Worm (Caenorhabditis elegans) whole organism, L4 larva: ENCODE data around the gene F21C10.7.
A peak's percentile ranks its signal among the peaks of the same experiment; 100 is the strongest.

Experiments used
- D1046.2 ChIP-seq: fragments of 200-800 bp; sonication (Bioruptor generic); IDR thresholded peaks from 2 replicates; pipeline ENCODE4 v1.3.6; 2022; ENCODE audit warnings: missing genetic modification characterization, missing compliant biosample characterization
- F10B5.3 ChIP-seq: sonication (generic microtip); optimal IDR thresholded peaks from 2 replicates; lab custom pipeline; 2016; ENCODE audit warnings: mild to moderate bottlenecking, missing genetic modification characterization, missing compliant biosample characterization
- F37D6.2 ChIP-seq: sonication (generic microtip); optimal IDR thresholded peaks from 2 replicates; lab custom pipeline; 2016; ENCODE audit warnings: mild to moderate bottlenecking, missing genetic modification characterization, missing compliant biosample characterization
- T26A8.4 ChIP-seq: fragments of 200-800 bp; sonication (Bioruptor generic); IDR thresholded peaks from 2 replicates; pipeline ENCODE4 v1.3.6; 2022; ENCODE audit warnings: missing genetic modification characterization, missing compliant biosample characterization
- Y48G9A.11 ChIP-seq: fragments of 200-800 bp; sonication (Bioruptor generic); IDR thresholded peaks from 2 replicates; pipeline ENCODE4 v1.3.6; 2022; ENCODE audit warnings: missing genetic modification reagents, missing genetic modification characterization, missing compliant biosample characterization
- ZK337.2 ChIP-seq: fragments of 200-800 bp; sonication (Bioruptor generic); IDR thresholded peaks from 2 replicates; pipeline ENCODE4 v1.3.6; 2022; ENCODE audit warnings: missing genetic modification reagents, missing genetic modification characterization, missing compliant biosample characterization
- ZK546.5 ChIP-seq, 2 experiments: sonication (generic microtip); optimal IDR thresholded peaks; 2 replicates each; lab custom pipeline; 2017; ENCODE audit warnings: missing biosample characterization in 2 of 2, missing genetic modification characterization in 2 of 2
- aly-2 ChIP-seq: sonication (generic microtip); optimal IDR thresholded peaks from 2 replicates; lab custom pipeline; 2018; ENCODE audit warnings: missing biosample characterization, missing genetic modification characterization
- ama-1 ChIP-seq: fragments of 150-350 bp; optimal IDR thresholded peaks from 2 replicates; lab custom pipeline; 2014; ENCODE audit warnings: inconsistent platforms, mixed read lengths
- ceh-20 ChIP-seq: fragments of 200-800 bp; sonication (Bioruptor generic); IDR thresholded peaks from 2 replicates; pipeline ENCODE4 v1.3.6; 2022; ENCODE audit warnings: missing genetic modification reagents, missing genetic modification characterization, missing compliant biosample characterization
- ceh-32 ChIP-seq: sonication (generic microtip); optimal IDR thresholded peaks from 2 replicates; lab custom pipeline; 2016; ENCODE audit warnings: mild to moderate bottlenecking, missing genetic modification characterization, missing compliant biosample characterization; ENCODE audit not compliant: poor library complexity
- ceh-62 ChIP-seq: sonication (generic microtip); optimal IDR thresholded peaks from 2 replicates; lab custom pipeline; 2017; ENCODE audit warnings: missing biosample characterization, missing genetic modification characterization
- ces-1 ChIP-seq: fragments of 150-350 bp; sonication (generic microtip); optimal IDR thresholded peaks from 4 replicates; lab custom pipeline; 2014; ENCODE audit warnings: missing biosample characterization, missing genetic modification reagents, missing genetic modification characterization
- cey-2 ChIP-seq: sonication (generic microtip); optimal IDR thresholded peaks from 3 replicates; lab custom pipeline; 2017; ENCODE audit warnings: missing genetic modification characterization, mild to moderate bottlenecking, missing compliant biosample characterization, antibody characterized with exemption, borderline replicate concordance; ENCODE audit not compliant: insufficient read depth
- daf-19 ChIP-seq: fragments of 200-800 bp; sonication (Bioruptor generic); conservative IDR thresholded peaks from 2 replicates; pipeline ENCODE4 v1.3.6; 2022; ENCODE audit warnings: missing genetic modification characterization, missing compliant biosample characterization
- dmd-6 ChIP-seq: fragments of 200-800 bp; sonication (Bioruptor generic); IDR thresholded peaks from 2 replicates; pipeline ENCODE4 v1.3.6; 2022; ENCODE audit warnings: missing genetic modification reagents, missing genetic modification characterization, missing compliant biosample characterization
- dpl-1 ChIP-seq: fragments of 150-350 bp; optimal IDR thresholded peaks from 2 replicates; lab custom pipeline; 2014; ENCODE audit warnings: missing biosample characterization, missing genetic modification reagents, missing genetic modification characterization
- duxl-1 ChIP-seq: sonication (generic microtip); optimal IDR thresholded peaks from 2 replicates; lab custom pipeline; 2016; ENCODE audit warnings: mild to moderate bottlenecking, missing genetic modification characterization, moderate library complexity, missing compliant biosample characterization; ENCODE audit not compliant: poor library complexity
- dve-1 ChIP-seq: sonication (generic microtip); optimal IDR thresholded peaks from 2 replicates; lab custom pipeline; 2017; ENCODE audit warnings: antibody characterized with exemption, mild to moderate bottlenecking, missing genetic modification characterization, missing compliant biosample characterization; ENCODE audit not compliant: insufficient read depth
- egl-43 ChIP-seq: fragments of 200-800 bp; sonication (Bioruptor generic); IDR thresholded peaks from 2 replicates; pipeline ENCODE4 v1.3.6; 2022; ENCODE audit warnings: missing genetic modification reagents, missing genetic modification characterization, missing compliant biosample characterization
- fkh-10 ChIP-seq: fragments of 150-350 bp; optimal IDR thresholded peaks from 2 replicates; lab custom pipeline; 2014; ENCODE audit warnings: missing biosample characterization, missing genetic modification reagents, missing genetic modification characterization
- fos-1 ChIP-seq: fragments of 150-350 bp; optimal IDR thresholded peaks from 2 replicates; lab custom pipeline; 2014; ENCODE audit warnings: missing biosample characterization, missing genetic modification characterization
- gei-8 ChIP-seq: fragments of 200-800 bp; sonication (Bioruptor generic); optimal IDR thresholded peaks from 2 replicates; lab custom pipeline; 2018; ENCODE audit warnings: mild to moderate bottlenecking, missing genetic modification characterization, missing compliant biosample characterization
- hlh-11 ChIP-seq: fragments of 200-800 bp; sonication (Bioruptor generic); optimal IDR thresholded peaks from 2 replicates; lab custom pipeline; 2018; ENCODE audit warnings: mild to moderate bottlenecking, missing genetic modification characterization, missing compliant biosample characterization
- hmg-1.1 ChIP-seq: fragments of 200-800 bp; sonication (Bioruptor generic); IDR thresholded peaks from 2 replicates; pipeline ENCODE4 v1.3.6; 2022; ENCODE audit warnings: missing genetic modification reagents, missing genetic modification characterization, missing compliant biosample characterization
- lin-1 ChIP-seq: fragments of 200-800 bp; sonication (Bioruptor generic); IDR thresholded peaks from 2 replicates; pipeline ENCODE4 v1.3.6; 2022; ENCODE audit warnings: missing genetic modification reagents, missing genetic modification characterization, missing compliant biosample characterization
- lin-39 ChIP-seq: fragments of 150-350 bp; optimal IDR thresholded peaks from 2 replicates; lab custom pipeline; 2014; ENCODE audit warnings: missing biosample characterization, missing genetic modification reagents, missing genetic modification characterization
- madf-5 ChIP-seq, 2 experiments: fragments of 200-800 bp; sonication (Bioruptor generic); IDR thresholded peaks; 2 replicates each; pipeline ENCODE4 v1.3.6; 2022; ENCODE audit warnings: missing compliant biosample characterization in 2 of 2, missing genetic modification characterization in 2 of 2
- madf-9 ChIP-seq: fragments of 200-800 bp; sonication (Bioruptor generic); conservative IDR thresholded peaks from 2 replicates; pipeline ENCODE4 v1.3.6; 2022; ENCODE audit warnings: missing genetic modification reagents, missing genetic modification characterization, missing compliant biosample characterization
- mdt-29 ChIP-seq: fragments of 200-800 bp; sonication (Bioruptor generic); IDR thresholded peaks from 2 replicates; pipeline ENCODE4 v1.3.6; 2022; ENCODE audit warnings: missing genetic modification reagents, missing genetic modification characterization, missing compliant biosample characterization
- nhr-102 ChIP-seq: sonication (generic microtip); optimal IDR thresholded peaks from 2 replicates; lab custom pipeline; 2016; ENCODE audit warnings: mild to moderate bottlenecking, missing genetic modification characterization, moderate library complexity, missing compliant biosample characterization
- nhr-11 ChIP-seq: fragments of 150-350 bp; optimal IDR thresholded peaks from 2 replicates; lab custom pipeline; 2014; ENCODE audit warnings: missing biosample characterization, missing genetic modification characterization
- nhr-41 ChIP-seq: fragments of 200-800 bp; sonication (Bioruptor generic); IDR thresholded peaks from 2 replicates; pipeline ENCODE4 v1.3.6; 2022; ENCODE audit warnings: missing genetic modification reagents, missing genetic modification characterization, missing compliant biosample characterization
- pha-4 ChIP-seq, 2 experiments: fragments of 150-350 bp in 1 of 2; fragments of 200-800 bp in 1 of 2; sonication (Bioruptor generic) in 1 of 2; IDR thresholded peaks in 1 of 2; optimal IDR thresholded peaks in 1 of 2; 2 replicates each; pipeline versions ENCODE4 v1.3.6 to Lab custom; 2014 to 2022; ENCODE audit warnings: missing genetic modification characterization in 2 of 2, missing genetic modification reagents in 2 of 2, missing biosample characterization in 1 of 2, missing compliant biosample characterization in 1 of 2
- rbr-2 ChIP-seq: sonication (generic microtip); optimal IDR thresholded peaks from 2 replicates; lab custom pipeline; 2016; ENCODE audit warnings: missing genotype, missing genetic modification characterization, missing compliant biosample characterization
- saeg-2 ChIP-seq: fragments of 200-800 bp; sonication (Bioruptor generic); IDR thresholded peaks from 2 replicates; pipeline ENCODE4 v1.3.6; 2022; ENCODE audit warnings: missing genetic modification reagents, missing genetic modification characterization, missing compliant biosample characterization
- set-16 ChIP-seq: fragments of 200-800 bp; sonication (Bioruptor generic); IDR thresholded peaks from 2 replicates; pipeline ENCODE4 v1.3.6; 2022; ENCODE audit warnings: missing genetic modification reagents, missing genetic modification characterization, missing compliant biosample characterization
- snpc-1.2 ChIP-seq: fragments of 200-800 bp; sonication (Bioruptor generic); IDR thresholded peaks from 2 replicates; pipeline ENCODE4 v1.3.6; 2022; ENCODE audit warnings: missing genetic modification reagents, missing genetic modification characterization, missing compliant biosample characterization
- snpc-4 ChIP-seq: fragments of 150-350 bp; optimal IDR thresholded peaks from 2 replicates; lab custom pipeline; 2014; ENCODE audit warnings: missing biosample characterization, missing genetic modification characterization
- spr-3 ChIP-seq: fragments of 200-800 bp; sonication (Bioruptor generic); optimal IDR thresholded peaks from 2 replicates; lab custom pipeline; 2018; ENCODE audit warnings: mild to moderate bottlenecking, missing genetic modification characterization, missing compliant biosample characterization
- unc-39 ChIP-seq: sonication (generic microtip); optimal IDR thresholded peaks from 2 replicates; lab custom pipeline; 2017; ENCODE audit warnings: missing biosample characterization, missing genetic modification characterization
- zag-1 ChIP-seq: fragments of 150-350 bp; optimal IDR thresholded peaks from 2 replicates; lab custom pipeline; 2014; ENCODE audit warnings: missing biosample characterization, missing genetic modification characterization
- zfp-2 ChIP-seq: sonication (generic microtip); optimal IDR thresholded peaks from 2 replicates; lab custom pipeline; 2016; ENCODE audit warnings: mild to moderate bottlenecking, missing genetic modification characterization, missing compliant biosample characterization
- zfp-3 ChIP-seq: fragments of 200-800 bp; sonication (Bioruptor generic); conservative IDR thresholded peaks from 2 replicates; pipeline ENCODE4 v1.3.6; 2022; ENCODE audit warnings: missing genetic modification reagents, missing genetic modification characterization, missing compliant biosample characterization
- zip-2 ChIP-seq: fragments of 150-350 bp; optimal IDR thresholded peaks from 2 replicates; lab custom pipeline; 2014; ENCODE audit warnings: missing biosample characterization, missing genetic modification characterization

Gene F21C10.7

DNA sequence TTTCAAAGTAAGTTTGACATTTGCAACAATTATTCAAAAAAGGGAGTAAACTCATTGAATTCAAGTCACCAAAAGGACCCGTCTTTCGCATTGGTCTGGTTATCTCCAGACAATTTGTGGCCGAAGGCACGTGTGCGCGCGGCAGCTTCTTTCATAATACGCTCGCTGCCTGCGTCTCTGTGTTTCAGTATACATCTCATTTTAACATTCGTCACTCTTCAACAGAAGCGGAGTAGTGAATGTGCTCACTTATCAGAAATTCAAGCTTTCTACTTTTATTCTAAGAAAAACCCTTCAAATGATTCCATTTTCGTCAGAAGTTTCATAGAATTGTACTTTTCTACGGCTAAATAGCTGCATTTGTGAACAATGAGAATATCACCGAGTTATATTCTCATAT lies 16.0 kb downstream of the F21C10.7 start (continued):
- TF ChIP-seq set-16 (GFP tag; lab: Robert Waterston, UW) (no peak), Y48G9A.11 (GFP tag; lab: Robert Waterston, UW) (no peak), ceh-32 (no peak), fos-1 (no peak), nhr-11 (peak; percentile 84), snpc-1.2 (GFP tag; lab: Robert Waterston, UW) (peak; percentile 45; the same call in 1 of the 2 replicates), ces-1 (GFP tag; lab: Kevin White, UChicago) (peak; percentile 44), pha-4 (GFP tag; IDR thresholded peaks at IDR 0.05; lab: Robert Waterston, UW) (no peak), pha-4 (tag; optimal IDR thresholded peaks at IDR 0.05; lab: Kevin White, UChicago) (no peak), dmd-6 (GFP tag; lab: Robert Waterston, UW) (peak; percentile 41; the same call in 1 of the 2 replicates), zfp-2 (tag; lab: Kevin White, UChicago) (no peak), ceh-20 (GFP tag; lab: Robert Waterston, UW) (no peak), mdt-29 (no peak), madf-9 (GFP tag; lab: Robert Waterston, UW) (no peak), spr-3 (GFP tag; lab: Kevin White, UChicago) (no peak), fkh-10 (GFP tag; lab: Kevin White, UChicago) (peak; percentile 15), madf-5 (GFP tag; IDR thresholded peaks at IDR 0.05; lab: Robert Waterston, UW) (no peak), unc-39 (tag; lab: Kevin White, UChicago) (no peak), cey-2 (tag; lab: Kevin White, UChicago) (no peak), F10B5.3 (tag; lab: Kevin White, UChicago) (no peak), daf-19 (GFP tag; lab: Robert Waterston, UW) (no peak), duxl-1 (tag; lab: Kevin White, UChicago) (no peak), ceh-62 (tag; lab: Kevin White, UChicago) (no peak), ama-1 (no peak), hmg-1.1 (GFP tag; lab: Robert Waterston, UW) (peak; percentile 69), zfp-3 (GFP tag; lab: Robert Waterston, UW) (no peak), hlh-11 (no peak), snpc-4 (tag; lab: Kevin White, UChicago) (no peak), lin-1 (GFP tag; lab: Robert Waterston, UW) (no peak), gei-8 (GFP tag; lab: Kevin White, UChicago) (no peak), egl-43 (GFP tag; lab: Robert Waterston, UW) (no peak), T26A8.4 (no peak), F37D6.2 (peak; percentile 11)

DNA sequence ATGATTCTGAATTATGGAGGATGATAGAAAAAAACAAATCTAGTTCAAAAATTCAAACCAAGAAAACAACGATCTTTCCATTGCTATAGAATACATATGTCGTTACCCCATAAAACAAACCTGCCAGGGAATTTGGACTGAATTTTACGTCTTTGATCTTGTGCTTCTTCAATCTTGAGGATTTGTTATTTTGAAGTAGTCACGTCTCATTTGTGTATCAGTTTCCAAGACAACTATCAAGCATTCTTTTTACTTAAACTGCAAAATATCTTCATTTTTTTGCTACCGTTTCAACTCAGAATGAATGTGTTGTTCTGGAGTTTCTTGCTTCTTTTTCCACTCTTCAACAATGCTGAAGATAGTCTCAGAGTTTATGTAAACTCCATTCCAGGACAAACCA lies 18.2 kb downstream of the F21C10.7 start, which contains the start of gene F21C10.19:
F21C10.19 (plus strand) TSS at position 301 of the 400 bp plus-strand sequence.
- TF ChIP-seq lin-39 (tag; lab: Kevin White, UChicago) (no peak), nhr-41 (no peak), zip-2 (no peak), nhr-102 (no peak), rbr-2 (tag; lab: Kevin White, UChicago) (no peak), ZK546.5 (tag; optimal IDR thresholded peaks at IDR 0.05; lab: Kevin White, UChicago) (no peak), D1046.2 (GFP tag; lab: Robert Waterston, UW) (no peak), ama-1 (no peak), dve-1 (no peak), pha-4 (GFP tag; IDR thresholded peaks at IDR 0.05; lab: Robert Waterston, UW) (no peak), pha-4 (tag; optimal IDR thresholded peaks at IDR 0.05; lab: Kevin White, UChicago) (no peak), aly-2 (tag; lab: Kevin White, UChicago) (no peak), ZK337.2 (GFP tag; lab: Robert Waterston, UW) (no peak), zag-1 (tag; lab: Kevin White, UChicago) (no peak), saeg-2 (GFP tag; lab: Robert Waterston, UW) (no peak), dpl-1 (no peak), nhr-11 (no peak), T26A8.4 (no peak)
